Worm (Caenorhabditis elegans) whole organism, L4 larva: Measurements from ENCODE around the gene T24C4.10.

Source experiments
- Y48G9A.11 ChIP-seq: fragments of 200-800 bp; sonication (Bioruptor generic); IDR thresholded peaks from 2 replicates; pipeline ENCODE4 v1.3.6; 2022; ENCODE audit warnings: missing genetic modification reagents, missing genetic modification characterization, missing compliant biosample characterization
- Y75B8A.6 ChIP-seq: fragments of 200-800 bp; sonication (Bioruptor generic); IDR thresholded peaks from 2 replicates; pipeline ENCODE4 v1.3.6; 2022; ENCODE audit warnings: missing genetic modification reagents, missing genetic modification characterization, missing compliant biosample characterization
- arid-1 ChIP-seq: fragments of 200-800 bp; sonication (Bioruptor generic); conservative IDR thresholded peaks from 2 replicates; pipeline ENCODE4 v1.3.6; 2022; ENCODE audit warnings: missing genetic modification reagents, missing genetic modification characterization, missing compliant biosample characterization
- jun-1 ChIP-seq: fragments of 150-350 bp; optimal IDR thresholded peaks from 2 replicates; lab custom pipeline; 2014; ENCODE audit warnings: missing biosample characterization, missing genetic modification reagents, missing genetic modification characterization
- lin-29 ChIP-seq: fragments of 200-800 bp; sonication (Bioruptor generic); IDR thresholded peaks from 2 replicates; pipeline ENCODE4 v1.3.6; 2022; ENCODE audit warnings: missing genetic modification reagents, missing genetic modification characterization, missing compliant biosample characterization
- lin-39 ChIP-seq: fragments of 150-350 bp; optimal IDR thresholded peaks from 2 replicates; lab custom pipeline; 2014; ENCODE audit warnings: missing biosample characterization, missing genetic modification reagents, missing genetic modification characterization
- lsy-2 ChIP-seq, 2 experiments: fragments of 150-350 bp in 1 of 2; sonication (generic microtip) in 1 of 2; optimal IDR thresholded peaks; 2 replicates each; lab custom pipeline; 2014 to 2017; ENCODE audit warnings: missing biosample characterization in 2 of 2, missing genetic modification characterization in 2 of 2
- mep-1 ChIP-seq: fragments of 150-350 bp; sonication (generic microtip); optimal IDR thresholded peaks from 3 replicates; lab custom pipeline; 2014; ENCODE audit warnings: missing biosample characterization, missing genetic modification characterization
- pha-4 ChIP-seq, 2 experiments: fragments of 150-350 bp in 1 of 2; fragments of 200-800 bp in 1 of 2; sonication (Bioruptor generic) in 1 of 2; IDR thresholded peaks in 1 of 2; optimal IDR thresholded peaks in 1 of 2; 2 replicates each; pipeline versions ENCODE4 v1.3.6 to Lab custom; 2014 to 2022; ENCODE audit warnings: missing genetic modification characterization in 2 of 2, missing genetic modification reagents in 2 of 2, missing biosample characterization in 1 of 2, missing compliant biosample characterization in 1 of 2
- unc-39 ChIP-seq: sonication (generic microtip); optimal IDR thresholded peaks from 2 replicates; lab custom pipeline; 2017; ENCODE audit warnings: missing biosample characterization, missing genetic modification characterization
- zag-1 ChIP-seq: fragments of 150-350 bp; optimal IDR thresholded peaks from 2 replicates; lab custom pipeline; 2014; ENCODE audit warnings: missing biosample characterization, missing genetic modification characterization
- ztf-11 ChIP-seq: fragments of 150-350 bp; optimal IDR thresholded peaks from 2 replicates; lab custom pipeline; 2014; ENCODE audit warnings: missing biosample characterization, missing genetic modification characterization

DNA sequence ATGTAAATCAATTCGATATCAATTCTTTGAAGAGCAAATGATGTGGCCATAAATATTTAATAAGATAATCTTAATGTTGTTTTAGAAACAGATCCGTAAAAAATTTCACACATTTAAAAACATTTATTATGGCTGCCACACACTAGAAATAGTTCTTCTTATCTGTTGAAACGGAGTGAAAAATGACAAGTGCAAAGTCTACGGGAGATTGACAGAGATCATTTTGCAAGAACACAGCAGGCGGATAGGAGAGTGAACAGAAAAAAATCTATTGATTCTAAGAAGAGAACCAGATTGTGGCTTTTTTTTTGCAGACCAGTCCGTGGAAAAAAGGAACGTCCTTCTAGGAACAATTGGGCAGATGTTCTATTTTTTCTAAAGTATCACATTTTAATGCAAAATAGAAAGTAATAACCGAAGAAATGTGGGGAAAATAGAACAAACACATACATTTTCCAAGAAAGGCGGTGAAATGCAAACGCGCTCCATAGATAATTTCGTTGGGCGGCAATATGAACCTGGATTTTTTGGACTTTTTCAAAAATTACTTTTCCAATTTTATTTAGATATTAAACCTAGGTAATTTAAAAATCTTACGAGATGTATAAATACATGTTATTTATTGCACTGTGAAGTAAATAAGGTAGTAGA lies 10.7 kb upstream of the T24C4.10 start:
- no peak for TF ChIP-seq lin-39 (tag; lab: Kevin White, UChicago)
- TF ChIP-seq lsy-2 (tag; optimal IDR thresholded peaks at IDR 0.05; lab: Kevin White, UChicago), result peak in 1 of 2 experiments; percentile 33
- TF ChIP-seq Y75B8A.6 (GFP tag; lab: Robert Waterston, UW), result no peak
- no peak for TF ChIP-seq unc-39 (tag; lab: Kevin White, UChicago)
- TF ChIP-seq lin-29 (GFP tag; lab: Robert Waterston, UW), result no peak
- TF ChIP-seq arid-1, result no peak
- TF ChIP-seq ztf-11 (tag; lab: Kevin White, UChicago), result no peak
- TF ChIP-seq jun-1, result no peak
- TF ChIP-seq pha-4 (GFP tag; IDR thresholded peaks at IDR 0.05; lab: Robert Waterston, UW), result no peak
- TF ChIP-seq pha-4 (tag; optimal IDR thresholded peaks at IDR 0.05; lab: Kevin White, UChicago), result peak; percentile 0
- TF ChIP-seq mep-1 (tag; lab: Kevin White, UChicago), result peak; percentile 6
- peak; percentile 20; the same call in 1 of the 2 replicates for TF ChIP-seq Y48G9A.11
- no peak for TF ChIP-seq zag-1 (tag; lab: Kevin White, UChicago)
